Fruit fly (Drosophila melanogaster) whole organism, embryonic: ENCODE measurements around the gene Irc.

Source experiments
- Abd-B ChIP-seq: fragments of 200-800 bp; sonication (Bioruptor generic); optimal IDR thresholded peaks from 2 replicates; lab custom pipeline; 2018; ENCODE audit warnings: missing biosample characterization, mild to moderate bottlenecking, missing genetic modification characterization, moderate library complexity
- Asciz ChIP-seq: fragments of 200-800 bp; sonication (Bioruptor generic); optimal IDR thresholded peaks from 2 replicates; lab custom pipeline; 2017; ENCODE audit warnings: missing biosample characterization, mild to moderate bottlenecking, missing genetic modification characterization, missing genetic modification reagents
- CG10267 ChIP-seq: fragments of 200-800 bp; sonication (Bioruptor generic); optimal IDR thresholded peaks from 2 replicates; lab custom pipeline; 2018; ENCODE audit warnings: missing biosample characterization, mild to moderate bottlenecking, missing genetic modification characterization, moderate library complexity
- CG10654 ChIP-seq: fragments of 200-800 bp; sonication (Bioruptor generic); optimal IDR thresholded peaks from 2 replicates; lab custom pipeline; 2016; ENCODE audit warnings: missing biosample characterization, missing genetic modification characterization
- CG12104 ChIP-seq: fragments of 200-800 bp; sonication (Bioruptor generic); optimal IDR thresholded peaks from 3 replicates; lab custom pipeline; 2016; ENCODE audit warnings: missing biosample characterization, missing genetic modification characterization
- CG13287 ChIP-seq: fragments of 200-800 bp; sonication (Bioruptor generic); IDR thresholded peaks from 2 replicates; pipeline ENCODE4 v1.3.6; 2022; ENCODE audit warnings: missing biosample characterization, missing genetic modification characterization; ENCODE audit not compliant: partially characterized antibody
- CG13624 ChIP-seq: fragments of 200-800 bp; sonication (Bioruptor generic); optimal IDR thresholded peaks from 2 replicates; lab custom pipeline; 2016; ENCODE audit warnings: missing biosample characterization, missing genetic modification characterization
- CG17359 ChIP-seq: fragments of 200-800 bp; sonication (Bioruptor generic); optimal IDR thresholded peaks from 3 replicates; lab custom pipeline; 2018; ENCODE audit warnings: missing biosample characterization, mild to moderate bottlenecking, missing genetic modification characterization, moderate library complexity
- CG18262 ChIP-seq: fragments of 200-800 bp; optimal IDR thresholded peaks from 3 replicates; lab custom pipeline; 2019; ENCODE audit warnings: missing biosample characterization, mild to moderate bottlenecking, missing genetic modification characterization, moderate library complexity
- CG2712 ChIP-seq: fragments of 200-800 bp; optimal IDR thresholded peaks from 3 replicates; lab custom pipeline; 2019; ENCODE audit warnings: missing biosample characterization, mild to moderate bottlenecking, missing genetic modification characterization, moderate library complexity
- CG32532 ChIP-seq: fragments of 200-800 bp; sonication (Bioruptor generic); IDR thresholded peaks from 2 replicates; pipeline ENCODE4 v1.3.6; 2022; ENCODE audit warnings: missing biosample characterization, missing genetic modification characterization
- CG34376 ChIP-seq: fragments of 200-800 bp; sonication (Bioruptor generic); optimal IDR thresholded peaks from 2 replicates; lab custom pipeline; 2018; ENCODE audit warnings: missing biosample characterization, mild to moderate bottlenecking, missing genetic modification characterization
- CG6689 ChIP-seq: fragments of 200-800 bp; sonication (Bioruptor generic); IDR thresholded peaks from 2 replicates; pipeline ENCODE4 v1.3.6; 2022; ENCODE audit warnings: missing biosample characterization, missing genetic modification characterization
- CG7372 ChIP-seq: fragments of 200-800 bp; sonication (Bioruptor generic); IDR thresholded peaks from 2 replicates; pipeline ENCODE4 v1.3.6; 2022; ENCODE audit warnings: missing biosample characterization, missing genetic modification characterization
- CG8290 ChIP-seq, 3 experiments: fragments of 200-800 bp; sonication (Bioruptor generic); optimal IDR thresholded peaks; 2 replicates each; lab custom pipeline; 2016 to 2019; ENCODE audit warnings: missing biosample characterization in 3 of 3, missing genetic modification characterization in 3 of 3, mild to moderate bottlenecking in 2 of 3, moderate library complexity in 1 of 3
- CG9215 ChIP-seq: fragments of 200-800 bp; sonication (Bioruptor generic); IDR thresholded peaks from 2 replicates; pipeline ENCODE4 v1.3.6; 2022; ENCODE audit warnings: missing biosample characterization, missing genetic modification characterization
- CG9797 ChIP-seq: fragments of 200-800 bp; sonication (Bioruptor generic); optimal IDR thresholded peaks from 3 replicates; lab custom pipeline; 2018; ENCODE audit warnings: missing biosample characterization, mild to moderate bottlenecking, missing genetic modification characterization
- Dek ChIP-seq: fragments of 200-800 bp; sonication (Bioruptor generic); optimal IDR thresholded peaks from 3 replicates; lab custom pipeline; 2019; ENCODE audit warnings: missing biosample characterization, mild to moderate bottlenecking, missing genetic modification characterization, moderate library complexity
- Drgx ChIP-seq: fragments of 200-800 bp; sonication (Bioruptor generic); IDR thresholded peaks from 2 replicates; pipeline ENCODE4 v1.3.6; 2022; ENCODE audit warnings: missing biosample characterization, missing genetic modification characterization
- ERR ChIP-seq: fragments of 200-800 bp; sonication (Bioruptor generic); optimal IDR thresholded peaks from 2 replicates; lab custom pipeline; 2016; ENCODE audit warnings: missing biosample characterization, missing genetic modification characterization
- Ets97D ChIP-seq: fragments of 200-800 bp; sonication (Bioruptor generic); optimal IDR thresholded peaks from 3 replicates; lab custom pipeline; 2016; ENCODE audit warnings: missing biosample characterization, missing genetic modification characterization
- Hmx ChIP-seq: fragments of 200-800 bp; sonication (Bioruptor generic); optimal IDR thresholded peaks from 2 replicates; lab custom pipeline; 2016; ENCODE audit warnings: missing biosample characterization, missing genetic modification characterization
- Hr78 ChIP-seq, 2 experiments: fragments of 200-800 bp in 1 of 2; fragments of >200 bp in 1 of 2; sonication (Bioruptor generic) in 1 of 2; optimal IDR thresholded peaks; 2 replicates each; lab custom pipeline; 2017 to 2019; ENCODE audit warnings: missing biosample characterization in 2 of 2, missing genetic modification characterization in 2 of 2, mild to moderate bottlenecking in 1 of 2, moderate library complexity in 1 of 2
- Lhr ChIP-seq: fragments of 200-800 bp; sonication (Bioruptor generic); optimal IDR thresholded peaks from 3 replicates; lab custom pipeline; 2017; ENCODE audit warnings: mild to moderate bottlenecking, missing biosample characterization, missing genetic modification reagents, missing genetic modification characterization
- NK7.1 ChIP-seq: fragments of 200-800 bp; sonication (Bioruptor generic); optimal IDR thresholded peaks from 3 replicates; lab custom pipeline; 2016; ENCODE audit warnings: missing biosample characterization, missing genetic modification characterization
- Nf-YC ChIP-seq: fragments of 200-800 bp; optimal IDR thresholded peaks from 3 replicates; lab custom pipeline; 2019; ENCODE audit warnings: missing biosample characterization, mild to moderate bottlenecking, missing genetic modification characterization, moderate library complexity
- Pdp1 ChIP-seq, 2 experiments: fragments of 200-800 bp; sonication (Bioruptor generic); optimal IDR thresholded peaks; 3 replicates each; lab custom pipeline; 2016; ENCODE audit warnings: missing biosample characterization in 2 of 2, missing genetic modification characterization in 2 of 2, mild to moderate bottlenecking in 1 of 2, moderate library complexity in 1 of 2
- Sin3A ChIP-seq: fragments of >200 bp; optimal IDR thresholded peaks from 2 replicates; lab custom pipeline; 2018
- Six4 ChIP-seq: fragments of 200-800 bp; sonication (Bioruptor generic); optimal IDR thresholded peaks from 2 replicates; lab custom pipeline; 2016; ENCODE audit warnings: missing biosample characterization, missing genetic modification characterization
- Sox102F ChIP-seq: fragments of 200-800 bp; sonication (Bioruptor generic); optimal IDR thresholded peaks from 2 replicates; lab custom pipeline; 2018; ENCODE audit warnings: missing biosample characterization, mild to moderate bottlenecking, missing genetic modification characterization, moderate library complexity
- Sry-δ ChIP-seq: fragments of 200-800 bp; sonication (Bioruptor generic); optimal IDR thresholded peaks from 2 replicates; lab custom pipeline; 2016; ENCODE audit warnings: missing biosample characterization, missing genetic modification characterization
- Stat92E ChIP-seq, 3 experiments: fragments of >200 bp in 2 of 3; fragments of 200-800 bp in 1 of 3; sonication (Bioruptor generic) in 1 of 3; optimal IDR thresholded peaks; 2 replicates each; lab custom pipeline; 2017 to 2019; ENCODE audit warnings: missing biosample characterization in 3 of 3, missing genetic modification characterization in 3 of 3, mild to moderate bottlenecking in 1 of 3, moderate library complexity in 1 of 3
- Trl ChIP-seq, 3 experiments: fragments of >200 bp in 2 of 3; fragments of 200-800 bp in 1 of 3; sonication (Bioruptor generic) in 1 of 3; optimal IDR thresholded peaks; 2 replicates in 1 of 3; 3 replicates in 2 of 3; lab custom pipeline; 2016 to 2017; ENCODE audit warnings: missing biosample characterization in 1 of 3, missing genetic modification characterization in 1 of 3
- Xrp1 ChIP-seq: fragments of 200-800 bp; sonication (Bioruptor generic); IDR thresholded peaks from 2 replicates; pipeline ENCODE4 v1.3.6; 2022; ENCODE audit warnings: missing biosample characterization, missing genetic modification characterization
- bcd ChIP-seq: fragments of 200-800 bp; sonication (Bioruptor generic); optimal IDR thresholded peaks from 2 replicates; lab custom pipeline; 2017; ENCODE audit warnings: missing biosample characterization, mild to moderate bottlenecking, missing genetic modification characterization
- caup ChIP-seq: fragments of 200-800 bp; sonication (Bioruptor generic); optimal IDR thresholded peaks from 3 replicates; lab custom pipeline; 2017; ENCODE audit warnings: missing biosample characterization, mild to moderate bottlenecking, missing genetic modification characterization, moderate library complexity; ENCODE audit not compliant: severe bottlenecking
- gfzf ChIP-seq: fragments of 200-800 bp; sonication (Bioruptor generic); optimal IDR thresholded peaks from 2 replicates; lab custom pipeline; 2016; ENCODE audit warnings: missing biosample characterization, mild to moderate bottlenecking, missing genetic modification characterization, moderate library complexity
- grau ChIP-seq: fragments of 200-800 bp; optimal IDR thresholded peaks from 3 replicates; lab custom pipeline; 2019; ENCODE audit warnings: missing biosample characterization, mild to moderate bottlenecking, missing genetic modification characterization, moderate library complexity
- maf-S ChIP-seq: fragments of 200-800 bp; sonication (Bioruptor generic); optimal IDR thresholded peaks from 2 replicates; lab custom pipeline; 2016; ENCODE audit warnings: missing biosample characterization, missing genetic modification characterization
- mam ChIP-seq: fragments of 200-800 bp; sonication (Bioruptor generic); optimal IDR thresholded peaks from 3 replicates; lab custom pipeline; 2016; ENCODE audit warnings: missing biosample characterization, missing genetic modification characterization
- pnt ChIP-seq: fragments of 200-800 bp; sonication (Bioruptor generic); optimal IDR thresholded peaks from 3 replicates; lab custom pipeline; 2016; ENCODE audit warnings: missing biosample characterization, missing genetic modification characterization
- pzg ChIP-seq: fragments of 200-800 bp; sonication (Bioruptor generic); optimal IDR thresholded peaks from 3 replicates; lab custom pipeline; 2018; ENCODE audit warnings: missing biosample characterization, mild to moderate bottlenecking, missing genetic modification characterization, moderate library complexity
- rib ChIP-seq: fragments of 200-800 bp; sonication (Bioruptor generic); IDR thresholded peaks from 2 replicates; pipeline ENCODE4 v1.3.6; 2022; ENCODE audit warnings: missing biosample characterization, missing genetic modification characterization
- so ChIP-seq: fragments of 200-800 bp; sonication (Bioruptor generic); IDR thresholded peaks from 3 replicates; pipeline ENCODE4 v1.3.6; 2022; ENCODE audit warnings: missing biosample characterization, missing genetic modification characterization
- sug ChIP-seq: fragments of 200-800 bp; optimal IDR thresholded peaks from 2 replicates; lab custom pipeline; 2019; ENCODE audit warnings: missing biosample characterization, mild to moderate bottlenecking, missing genetic modification characterization, moderate library complexity
- trem ChIP-seq: fragments of 200-800 bp; optimal IDR thresholded peaks from 3 replicates; lab custom pipeline; 2019; ENCODE audit warnings: missing biosample characterization, mild to moderate bottlenecking, missing genetic modification characterization, moderate library complexity

Gene Irc

DNA sequence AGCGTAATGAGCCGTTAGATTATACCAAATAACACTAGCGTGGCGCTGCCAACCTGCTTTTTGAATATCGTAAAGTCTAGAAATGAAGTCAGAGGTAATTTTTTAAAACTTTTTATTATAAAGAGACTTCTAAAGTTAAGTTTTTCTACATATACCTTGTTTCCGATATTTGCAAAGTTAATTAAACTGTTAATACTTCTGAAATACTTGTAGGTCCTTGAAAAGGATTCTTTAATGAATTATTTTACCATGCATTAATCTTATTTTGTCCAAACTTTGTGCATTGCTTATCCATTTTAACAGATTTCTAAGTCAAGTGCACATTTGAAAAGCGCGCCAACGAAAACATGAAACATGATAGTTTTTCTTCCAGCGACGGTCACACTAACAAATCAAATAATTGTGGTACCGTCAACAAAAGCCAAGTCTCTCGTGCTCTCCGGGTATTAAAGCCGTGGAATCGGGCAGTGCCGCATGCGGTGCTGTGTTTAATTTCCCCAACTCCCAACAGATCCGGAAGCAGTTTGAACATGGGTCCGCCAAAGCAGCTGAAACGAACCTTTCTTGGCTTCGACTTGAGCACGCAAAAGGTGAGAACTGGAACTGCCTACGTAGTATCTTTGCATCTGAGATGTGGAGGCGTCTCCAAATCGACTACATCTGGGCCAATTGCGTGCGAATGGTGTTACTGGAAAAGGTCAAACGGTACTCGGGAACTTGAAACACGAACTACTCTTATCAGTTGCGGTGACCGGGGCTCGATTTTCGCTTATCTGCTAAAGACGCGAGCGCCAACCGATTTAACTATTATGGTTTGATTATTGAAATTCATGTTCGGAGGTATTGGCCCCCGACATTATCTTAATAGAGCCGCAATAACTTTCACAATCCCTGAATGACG is 6.4 kb upstream of the Irc start, which contains the start of the genes EMC2A and CG3534:
Gene EMC2A (minus strand): TSS at position 13 of the 901 bp plus-strand sequence.
Gene CG3534 (plus strand): TSS at position 388 of the 901 bp plus-strand sequence.
- TF ChIP-seq Trl (optimal IDR thresholded peaks at IDR 0.05; lab: Kevin White, UChicago) (peak in 1 of 2 experiments; percentile 8), Trl (GFP tag; optimal IDR thresholded peaks at IDR 0.05; lab: Kevin White, UChicago) (no peak), CG13287 (peak; percentile 26; the same call in 1 of the 2 replicates), CG9797 (GFP tag; lab: Kevin White, UChicago) (peak; percentile 69), ERR (GFP tag; lab: Kevin White, UChicago) (peak; percentile 17), CG34376 (peak; percentile 63), Lhr (no peak), CG32532 (GFP tag; lab: Robert Waterston, UW) (peak; percentile 57), Pdp1 (GFP tag; optimal IDR thresholded peaks at IDR 0.05; lab: Kevin White, UChicago) (peak; percentile 18 to 26), CG7372 (GFP tag; lab: Robert Waterston, UW) (0 out of 2 replicates have a peak, but pooled peaks have one; percentile 17), CG18262 (peak; percentile 49), trem (tag; lab: Kevin White, UChicago) (peak; percentile 98), pzg (GFP tag; lab: Kevin White, UChicago) (peak; percentile 42), Hr78 (GFP tag; optimal IDR thresholded peaks at IDR 0.05; lab: Kevin White, UChicago) (peak in 1 of 2 experiments; percentile 87), Nf-YC (peak; percentile 25), CG12104 (GFP tag; lab: Kevin White, UChicago) (peak; percentile 2), NK7.1 (GFP tag; lab: Kevin White, UChicago) (peak; percentile 3), pnt (GFP tag; lab: Kevin White, UChicago) (no peak), mam (GFP tag; lab: Kevin White, UChicago) (peak; percentile 38), gfzf (peak; percentile 80), CG17359 (tag; lab: Kevin White, UChicago) (peak; percentile 8), caup (GFP tag; lab: Kevin White, UChicago) (no peak), Six4 (GFP tag; lab: Kevin White, UChicago) (peak; percentile 24), CG2712 (tag; lab: Kevin White, UChicago) (peak; percentile 57), Stat92E (GFP tag; optimal IDR thresholded peaks at IDR 0.05; lab: Kevin White, UChicago) (peak in 1 of 3 experiments; percentile 34), Hmx (GFP tag; lab: Kevin White, UChicago) (peak; percentile 42), grau (tag; lab: Kevin White, UChicago) (no peak), Sox102F (no peak), CG10654 (GFP tag; lab: Kevin White, UChicago) (no peak), Ets97D (GFP tag; lab: Kevin White, UChicago) (peak; percentile 34), Drgx (0 out of 2 replicates have a peak, but pooled peaks have one; percentile 31), Sin3A (lab: Kevin White, UChicago) (peak; percentile 59), CG8290 (GFP tag; optimal IDR thresholded peaks at IDR 0.05; lab: Kevin White, UChicago) (peak; percentile 48), CG8290 (tag; optimal IDR thresholded peaks at IDR 0.05; lab: Kevin White, UChicago) (no peak), Abd-B (GFP tag; lab: Kevin White, UChicago) (peak; percentile 61), Asciz (peak; percentile 3), Dek (peak; percentile 12), so (GFP tag; lab: Robert Waterston, UW) (peak; percentile 62; the same call in 2 of the 3 replicates), Xrp1 (GFP tag; lab: Robert Waterston, UW) (peak; percentile 44; the same call in 1 of the 2 replicates), CG10267 (peak; percentile 43), CG13624 (GFP tag; lab: Kevin White, UChicago) (peak; percentile 6), Sry-δ (GFP tag; lab: Kevin White, UChicago) (peak; percentile 31), CG6689 (peak; percentile 14; the same call in 1 of the 2 replicates), rib (no peak), sug (peak; percentile 20), maf-S (GFP tag; lab: Kevin White, UChicago) (peak; percentile 17), CG9215 (0 out of 2 replicates have a peak, but pooled peaks have one; percentile 20), bcd (GFP tag; lab: Kevin White, UChicago) (peak; percentile 41)
